Worm (Caenorhabditis elegans) whole organism, mixed stage, embryonic: ENCODE results near the gene Y45F3A.8.

Experiments
- elt-1 ChIP-seq: sonication (generic microtip); optimal IDR thresholded peaks from 2 replicates; lab custom pipeline; 2017; ENCODE audit warnings: missing genetic modification characterization, mild to moderate bottlenecking, missing compliant biosample characterization, antibody characterized with exemption, moderate library complexity, borderline replicate concordance; ENCODE audit not compliant: insufficient read depth
- elt-3 ChIP-seq: fragments of 150-350 bp; optimal IDR thresholded peaks from 2 replicates; lab custom pipeline; 2014; ENCODE audit warnings: missing biosample characterization, missing genetic modification characterization
- lsy-2 ChIP-seq: fragments of 150-350 bp; optimal IDR thresholded peaks from 2 replicates; lab custom pipeline; 2014; ENCODE audit warnings: missing biosample characterization, missing genetic modification characterization
- mep-1 ChIP-seq: fragments of 150-350 bp; optimal IDR thresholded peaks from 2 replicates; lab custom pipeline; 2017; ENCODE audit warnings: missing biosample characterization, missing genetic modification reagents, missing genetic modification characterization, inconsistent platforms
- nhr-28 ChIP-seq: fragments of 150-350 bp; optimal IDR thresholded peaks from 2 replicates; lab custom pipeline; 2014; ENCODE audit warnings: missing biosample characterization, missing genetic modification characterization
- nhr-76 ChIP-seq: sonication (generic microtip); optimal IDR thresholded peaks from 2 replicates; lab custom pipeline; 2017; ENCODE audit warnings: missing biosample characterization, missing genetic modification characterization
- unc-39 ChIP-seq: fragments of 150-350 bp; optimal IDR thresholded peaks from 2 replicates; lab custom pipeline; 2014; ENCODE audit warnings: missing biosample characterization, missing genetic modification characterization
- unc-62 ChIP-seq: fragments of 150-350 bp; optimal IDR thresholded peaks from 2 replicates; lab custom pipeline; 2014; ENCODE audit warnings: missing biosample characterization, missing genetic modification reagents, missing genetic modification characterization
- ztf-11 ChIP-seq: fragments of 150-350 bp; optimal IDR thresholded peaks from 2 replicates; lab custom pipeline; 2014; ENCODE audit warnings: missing biosample characterization, missing genetic modification characterization

DNA sequence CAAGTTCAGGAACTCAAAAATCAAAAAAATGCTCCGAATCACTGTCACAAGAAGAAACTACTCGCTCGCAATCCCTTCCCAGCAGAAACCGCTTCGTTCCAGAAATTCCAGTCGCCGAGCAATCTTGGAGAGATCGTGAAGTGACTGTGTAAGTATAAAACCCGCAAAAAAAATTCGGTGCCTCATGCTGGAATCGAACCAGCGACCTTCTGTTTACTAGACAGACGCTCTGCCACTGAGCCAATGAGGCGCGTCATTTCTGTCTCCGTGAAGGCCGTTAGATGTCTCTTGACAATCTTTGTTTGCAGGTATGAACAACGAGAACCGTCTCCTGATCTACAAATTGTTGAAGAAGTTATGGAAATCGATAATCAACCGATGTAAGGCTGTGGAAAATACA lies 31.9 kb upstream of the Y45F3A.8 start:
- TF ChIP-seq mep-1 (tag; lab: Kevin White, UChicago) (no peak), elt-1 (tag; lab: Kevin White, UChicago) (no peak), nhr-76 (tag; lab: Kevin White, UChicago) (no peak), nhr-28 (no peak), unc-39 (tag; lab: Kevin White, UChicago) (no peak), lsy-2 (tag; lab: Kevin White, UChicago) (no peak), elt-3 (tag; lab: Kevin White, UChicago) (no peak), unc-62 (GFP tag; lab: Kevin White, UChicago) (no peak), ztf-11 (peak; percentile 41)
